Worm (Caenorhabditis elegans) whole organism, young adult: Measurements from ENCODE around the gene F32H5.3.

Experiments used
- B0035.1 ChIP-seq: sonication (generic microtip); optimal IDR thresholded peaks from 2 replicates; lab custom pipeline; 2016; ENCODE audit warnings: missing genetic modification characterization, mild to moderate bottlenecking, missing compliant biosample characterization, missing genotype, missing genetic modification reagents
- B0336.3 ChIP-seq: fragments of 200-800 bp; sonication (Bioruptor generic); IDR thresholded peaks from 2 replicates; pipeline ENCODE4 v1.3.6; 2022; ENCODE audit warnings: missing genetic modification characterization, missing compliant biosample characterization
- C06A6.2 ChIP-seq: fragments of 200-800 bp; sonication (Bioruptor generic); conservative IDR thresholded peaks from 2 replicates; pipeline ENCODE4 v1.3.6; 2022; ENCODE audit warnings: missing genetic modification characterization, missing compliant biosample characterization
- C17E4.6 ChIP-seq: fragments of 200-800 bp; sonication (Bioruptor generic); IDR thresholded peaks from 2 replicates; pipeline ENCODE4 v1.3.6; 2022; ENCODE audit warnings: missing genetic modification reagents, missing genetic modification characterization, missing compliant biosample characterization
- D2030.7 ChIP-seq: fragments of 200-800 bp; sonication (Bioruptor generic); IDR thresholded peaks from 2 replicates; pipeline ENCODE4 v1.3.6; 2022; ENCODE audit warnings: missing genetic modification reagents, missing genetic modification characterization, missing compliant biosample characterization
- F23B12.7 ChIP-seq: sonication (generic microtip); optimal IDR thresholded peaks from 2 replicates; lab custom pipeline; 2017; ENCODE audit warnings: missing genetic modification characterization, mild to moderate bottlenecking, missing compliant biosample characterization, antibody characterized with exemption, moderate library complexity; ENCODE audit not compliant: insufficient read depth
- F33H1.4 ChIP-seq: fragments of 200-800 bp; sonication (Bioruptor generic); IDR thresholded peaks from 2 replicates; pipeline ENCODE4 v1.3.6; 2022; ENCODE audit warnings: missing genetic modification reagents, missing genetic modification characterization, missing compliant biosample characterization
- F37B4.10 ChIP-seq: fragments of 200-800 bp; sonication (Bioruptor generic); IDR thresholded peaks from 2 replicates; pipeline ENCODE4 v1.3.6; 2022; ENCODE audit warnings: missing genetic modification characterization, missing compliant biosample characterization
- F57C9.4 ChIP-seq: sonication (generic microtip); optimal IDR thresholded peaks from 2 replicates; lab custom pipeline; 2017; ENCODE audit warnings: mild to moderate bottlenecking, missing genetic modification characterization, missing compliant biosample characterization
- Y53G8AR.9 ChIP-seq: fragments of 200-800 bp; sonication (Bioruptor generic); conservative IDR thresholded peaks from 2 replicates; pipeline ENCODE4 v1.3.6; 2022; ENCODE audit warnings: missing genetic modification reagents, missing genetic modification characterization, missing compliant biosample characterization
- Y56A3A.18 ChIP-seq: fragments of 200-800 bp; sonication (Bioruptor generic); IDR thresholded peaks from 2 replicates; pipeline ENCODE4 v1.3.6; 2022; ENCODE audit warnings: missing genetic modification reagents, missing genetic modification characterization, missing compliant biosample characterization
- Y67H2A.10 ChIP-seq: fragments of 200-800 bp; sonication (Bioruptor generic); conservative IDR thresholded peaks from 2 replicates; pipeline ENCODE4 v1.3.6; 2022; ENCODE audit warnings: missing genetic modification reagents, missing genetic modification characterization, missing compliant biosample characterization
- aptf-2 ChIP-seq: fragments of 200-800 bp; sonication (Bioruptor generic); conservative IDR thresholded peaks from 2 replicates; pipeline ENCODE4 v1.3.6; 2022; ENCODE audit warnings: missing genetic modification reagents, missing genetic modification characterization, missing compliant biosample characterization
- attf-3 ChIP-seq: fragments of 200-800 bp; sonication (Bioruptor generic); conservative IDR thresholded peaks from 2 replicates; pipeline ENCODE4 v1.3.6; 2022; ENCODE audit warnings: missing genetic modification reagents, missing genetic modification characterization, missing compliant biosample characterization
- cebp-2 ChIP-seq: fragments of 200-800 bp; sonication (Bioruptor generic); IDR thresholded peaks from 2 replicates; pipeline ENCODE4 v1.3.6; 2022; ENCODE audit warnings: missing genetic modification characterization, missing compliant biosample characterization
- ceh-100 ChIP-seq: fragments of 200-800 bp; sonication (Bioruptor generic); IDR thresholded peaks from 2 replicates; pipeline ENCODE4 v1.3.6; 2022; ENCODE audit warnings: missing genetic modification reagents, missing genetic modification characterization, missing compliant biosample characterization
- ceh-27 ChIP-seq: fragments of 200-800 bp; sonication (Bioruptor generic); optimal IDR thresholded peaks from 2 replicates; lab custom pipeline; 2018; ENCODE audit warnings: mild to moderate bottlenecking, missing genetic modification characterization, moderate library complexity, missing compliant biosample characterization
- die-1 ChIP-seq: sonication (generic microtip); optimal IDR thresholded peaks from 2 replicates; lab custom pipeline; 2016; ENCODE audit warnings: missing genotype, mild to moderate bottlenecking, missing genetic modification characterization, missing compliant biosample characterization
- dox-1 ChIP-seq: fragments of 200-800 bp; sonication (Bioruptor generic); IDR thresholded peaks from 2 replicates; pipeline ENCODE4 v1.3.6; 2022; ENCODE audit warnings: missing genetic modification reagents, missing genetic modification characterization, missing compliant biosample characterization
- dpff-1 ChIP-seq: sonication (generic microtip); optimal IDR thresholded peaks from 2 replicates; lab custom pipeline; 2017; ENCODE audit warnings: mild to moderate bottlenecking, missing genetic modification characterization, missing compliant biosample characterization
- efl-1 ChIP-seq: fragments of 150-350 bp; optimal IDR thresholded peaks from 2 replicates; lab custom pipeline; 2014; ENCODE audit warnings: missing biosample characterization, missing genetic modification reagents, missing genetic modification characterization
- egl-44 ChIP-seq: fragments of 200-800 bp; sonication (Bioruptor generic); IDR thresholded peaks from 2 replicates; pipeline ENCODE4 v1.3.6; 2022; ENCODE audit warnings: missing genetic modification reagents, missing genetic modification characterization, missing compliant biosample characterization
- gei-17 ChIP-seq: fragments of 200-800 bp; sonication (Bioruptor generic); optimal IDR thresholded peaks from 2 replicates; lab custom pipeline; 2018; ENCODE audit warnings: mild to moderate bottlenecking, missing genetic modification characterization, missing compliant biosample characterization
- lin-54 ChIP-seq: fragments of 200-800 bp; sonication (Bioruptor generic); optimal IDR thresholded peaks from 2 replicates; lab custom pipeline; 2018; ENCODE audit warnings: mild to moderate bottlenecking, missing genetic modification characterization, missing compliant biosample characterization
- madf-10 ChIP-seq: sonication (generic microtip); optimal IDR thresholded peaks from 2 replicates; lab custom pipeline; 2016; ENCODE audit warnings: mild to moderate bottlenecking, missing genetic modification characterization, missing compliant biosample characterization
- madf-3 ChIP-seq: fragments of 200-800 bp; sonication (Bioruptor generic); IDR thresholded peaks from 2 replicates; pipeline ENCODE4 v1.3.6; 2022; ENCODE audit warnings: missing genetic modification reagents, missing genetic modification characterization, missing compliant biosample characterization
- nhr-80 ChIP-seq: sonication (generic microtip); optimal IDR thresholded peaks from 2 replicates; lab custom pipeline; 2016; ENCODE audit warnings: missing genetic modification characterization, missing compliant biosample characterization
- pbrm-1 ChIP-seq: fragments of 200-800 bp; sonication (Bioruptor generic); IDR thresholded peaks from 2 replicates; pipeline ENCODE4 v1.3.6; 2022; ENCODE audit warnings: missing genetic modification reagents, missing genetic modification characterization, missing compliant biosample characterization
- repo-1 ChIP-seq: sonication (generic microtip); optimal IDR thresholded peaks from 2 replicates; lab custom pipeline; 2017; ENCODE audit warnings: mild to moderate bottlenecking, missing genetic modification characterization, missing compliant biosample characterization
- snpc-1.3 ChIP-seq: sonication (generic microtip); optimal IDR thresholded peaks from 2 replicates; lab custom pipeline; 2017; ENCODE audit warnings: missing genetic modification characterization, mild to moderate bottlenecking, missing compliant biosample characterization, antibody characterized with exemption, moderate library complexity, missing genotype, missing genetic modification reagents; ENCODE audit not compliant: insufficient read depth
- sptf-2 ChIP-seq: fragments of 200-800 bp; sonication (Bioruptor generic); optimal IDR thresholded peaks from 2 replicates; lab custom pipeline; 2018; ENCODE audit warnings: mild to moderate bottlenecking, missing genetic modification characterization, missing compliant biosample characterization
- tbx-9 ChIP-seq: sonication (generic microtip); optimal IDR thresholded peaks from 2 replicates; lab custom pipeline; 2016; ENCODE audit warnings: borderline replicate concordance, missing genetic modification characterization, inconsistent platforms, missing compliant biosample characterization
- tlf-1 ChIP-seq: fragments of 200-800 bp; sonication (Bioruptor generic); optimal IDR thresholded peaks from 2 replicates; lab custom pipeline; 2018; ENCODE audit warnings: mild to moderate bottlenecking, missing genetic modification characterization, missing compliant biosample characterization
- unc-130 ChIP-seq: sonication (generic microtip); optimal IDR thresholded peaks from 2 replicates; lab custom pipeline; 2016; ENCODE audit warnings: missing genetic modification reagents, missing genetic modification characterization, missing compliant biosample characterization
- ztf-3 ChIP-seq: fragments of 200-800 bp; sonication (Bioruptor generic); optimal IDR thresholded peaks from 2 replicates; lab custom pipeline; 2018; ENCODE audit warnings: mild to moderate bottlenecking, missing genetic modification characterization, missing compliant biosample characterization

F32H5.3 gene

DNA sequence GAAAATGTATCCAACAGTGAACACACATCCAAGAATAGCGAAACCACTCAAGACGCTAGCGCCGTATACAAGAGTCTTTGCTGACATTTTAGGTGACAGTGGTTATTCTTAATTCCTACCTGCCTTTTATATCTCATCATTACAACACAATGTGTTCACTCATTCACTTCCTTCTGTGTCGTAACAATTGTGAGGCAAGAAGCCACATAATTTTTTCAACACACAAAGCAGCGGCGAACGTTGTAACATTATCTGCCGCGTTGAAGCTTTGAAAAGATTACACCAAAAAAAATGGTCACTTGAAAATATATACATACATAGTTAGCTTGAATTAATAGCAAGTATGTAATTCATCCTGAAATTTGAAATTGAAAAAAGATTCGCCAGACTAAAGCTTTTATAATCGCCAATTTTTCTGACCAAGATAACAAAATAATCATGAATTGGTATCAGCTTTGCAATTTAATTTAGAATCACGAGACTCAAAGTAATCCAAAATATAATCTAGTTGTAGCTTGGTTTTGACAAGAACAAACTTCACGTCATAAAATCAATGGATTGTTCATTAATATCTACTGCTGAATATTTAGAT is 41.1 kb upstream of the F32H5.3 start, which contains the start of the genes col-161 and srh-18:
Gene col-161, minus strand, starts transcription at position 101 of the 592 bp plus-strand sequence.
Gene srh-18, plus strand, starts transcription at position 542 of the 592 bp plus-strand sequence.
- TF ChIP-seq sptf-2 (GFP tag; lab: Kevin White, UChicago) (no peak), pbrm-1 (GFP tag; lab: Robert Waterston, UW) (no peak), F57C9.4 (tag; lab: Kevin White, UChicago) (no peak), aptf-2 (GFP tag; lab: Robert Waterston, UW) (no peak), B0035.1 (tag; lab: Kevin White, UChicago) (no peak), madf-3 (GFP tag; lab: Robert Waterston, UW) (no peak), dpff-1 (tag; lab: Kevin White, UChicago) (no peak), cebp-2 (GFP tag; lab: Robert Waterston, UW) (no peak), nhr-80 (no peak)

DNA sequence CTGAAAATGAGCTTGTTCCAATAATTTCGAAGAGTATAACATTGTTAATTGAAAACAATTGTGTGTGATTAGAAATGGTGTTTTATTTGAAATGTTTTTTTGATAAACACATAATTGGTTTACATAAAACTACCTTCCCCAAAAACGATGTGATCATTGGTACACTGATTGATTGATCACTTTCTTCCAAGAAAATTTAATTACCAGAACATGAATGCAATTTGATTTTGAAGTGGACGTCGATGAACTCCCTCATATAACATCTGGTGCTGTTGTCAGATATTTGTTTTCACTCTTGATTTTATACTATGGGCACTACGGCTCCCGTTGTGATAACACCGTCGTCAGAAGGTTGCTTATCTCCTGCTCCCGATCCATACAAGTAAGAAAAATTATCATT is 38.5 kb upstream of the F32H5.3 start, which contains the start of gene srh-15:
Gene srh-15, plus strand, starts transcription at position 301 of the 400 bp plus-strand sequence.
- TF ChIP-seq F23B12.7 (tag; lab: Kevin White, UChicago) (no peak), snpc-1.3 (tag; lab: Kevin White, UChicago) (no peak), madf-10 (tag; lab: Kevin White, UChicago) (no peak), attf-3 (no peak), egl-44 (no peak), F33H1.4 (GFP tag; lab: Robert Waterston, UW) (no peak), Y67H2A.10 (no peak), lin-54 (GFP tag; lab: Kevin White, UChicago) (no peak), nhr-80 (no peak), efl-1 (GFP tag; lab: Kevin White, UChicago) (no peak), gei-17 (no peak), dox-1 (GFP tag; lab: Robert Waterston, UW) (no peak)

DNA sequence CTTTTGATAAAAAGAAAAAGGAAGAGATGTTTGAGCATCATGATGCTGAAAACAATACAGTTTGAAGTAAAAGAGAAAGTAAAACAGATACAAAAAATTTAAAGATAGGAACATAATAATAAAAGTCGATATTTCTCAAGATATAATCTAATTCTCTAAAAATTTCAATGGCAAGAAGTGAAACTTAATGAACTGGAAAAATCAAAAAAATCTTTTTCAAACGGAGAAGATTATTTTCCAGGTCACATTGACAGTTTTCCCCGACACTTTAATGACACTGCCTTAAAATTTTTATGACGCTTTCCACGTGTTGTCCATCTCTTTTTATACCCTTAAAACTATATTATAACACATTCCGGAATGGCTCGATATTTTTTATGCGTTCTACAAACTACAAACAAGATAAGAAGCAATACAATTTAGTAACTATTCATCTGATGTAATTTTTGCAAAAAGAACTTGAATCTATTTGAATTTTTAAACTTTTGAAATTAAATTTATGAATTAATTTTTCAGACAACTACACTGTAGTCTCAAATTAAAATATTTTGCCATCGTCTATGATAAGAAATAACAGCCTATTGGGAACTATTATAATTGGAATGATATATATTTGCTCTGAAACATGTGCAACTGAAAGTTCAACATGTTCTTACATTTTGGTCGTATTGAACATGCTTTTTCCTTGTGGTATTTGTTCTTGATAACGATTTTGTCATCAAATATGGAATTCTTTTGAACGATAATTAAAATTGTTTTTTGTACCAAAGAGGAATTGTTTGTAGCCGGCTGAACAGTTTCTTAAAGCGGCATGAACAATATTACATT is 34.0 kb upstream of the F32H5.3 start, which contains the start of gene C50B6.7:
Gene C50B6.7, minus strand, starts transcription at position 51 of the 828 bp plus-strand sequence.
- TF ChIP-seq nhr-80 (peak; percentile 32), Y56A3A.18 (no peak)

DNA sequence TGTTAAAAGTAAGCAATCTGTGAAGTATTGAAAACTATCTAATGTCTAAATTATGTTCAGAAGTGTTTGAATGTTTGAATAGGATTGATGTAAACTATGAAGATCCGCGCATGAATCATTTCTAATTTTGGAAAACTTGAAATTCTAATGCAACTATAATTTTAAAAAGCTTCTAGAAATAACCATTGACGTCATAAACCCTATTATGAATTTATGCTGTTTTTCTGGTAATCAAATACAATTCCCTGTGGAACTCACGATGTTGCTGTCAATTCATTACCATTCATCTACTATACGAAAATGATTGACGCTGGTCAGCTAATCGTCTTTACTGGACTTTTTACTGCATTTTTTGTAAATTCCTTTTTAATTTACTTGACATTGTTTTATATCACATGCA is 31.7 kb upstream of the F32H5.3 start, which contains the start of gene str-37:
Gene str-37, plus strand, starts transcription at position 301 of the 400 bp plus-strand sequence.
- TF ChIP-seq B0336.3 (GFP tag; lab: Robert Waterston, UW) (no peak), unc-130 (GFP tag; lab: Kevin White, UChicago) (no peak), tlf-1 (GFP tag; lab: Kevin White, UChicago) (no peak), C17E4.6 (GFP tag; lab: Robert Waterston, UW) (no peak), tbx-9 (no peak), C06A6.2 (GFP tag; lab: Robert Waterston, UW) (no peak), ceh-27 (GFP tag; lab: Kevin White, UChicago) (no peak), Y53G8AR.9 (GFP tag; lab: Robert Waterston, UW) (no peak), ceh-100 (no peak), ztf-3 (no peak), F23B12.7 (tag; lab: Kevin White, UChicago) (no peak), repo-1 (tag; lab: Kevin White, UChicago) (no peak), F37B4.10 (GFP tag; lab: Robert Waterston, UW) (no peak), egl-44 (no peak), die-1 (tag; lab: Kevin White, UChicago) (no peak), D2030.7 (GFP tag; lab: Robert Waterston, UW) (no peak)
